Fruit fly (Drosophila melanogaster): ENCODE results near the gene Mob2.

- TF ChIP-seq CG3281 (GFP tag; optimal IDR thresholded peaks at IDR 0.05) (no peak), vnd (GFP tag; IDR thresholded peaks at IDR 0.05; ENCODE audit: partially characterized antibody) (no peak), Lpt (GFP tag; optimal IDR thresholded peaks at IDR 0.05) (no peak)
Observed at dm6 chr3L:11513405-11513804, 48.6 kb downstream of the Mob2 start, which contains the start of gene CG7512.

All from whole organism, embryonic.